Worm (Caenorhabditis elegans): ENCODE results near the gene Y72A10A.1.

- TF ChIP-seq nhr-237 (tag; optimal IDR thresholded peaks at IDR 0.05) (no peak), lsy-2 (tag; optimal IDR thresholded peaks at IDR 0.05) (no peak), unc-39 (tag; optimal IDR thresholded peaks at IDR 0.05) (no peak), sptf-1 (tag; optimal IDR thresholded peaks at IDR 0.05) (no peak), snpc-4 (tag; optimal IDR thresholded peaks at IDR 0.05) (no peak), mab-5 (tag; optimal IDR thresholded peaks at IDR 0.05) (no peak)
Measured at ce11 chrX:6085824-6086223, 52.3 kb downstream of the Y72A10A.1 start, which contains the start of gene C45B2.1.
